Worm (Caenorhabditis elegans): ENCODE results near the gene srbc-63.

The srbc-63 gene

ce11 chrV:15377903-15378302 lies 34.6 kb downstream of the srbc-63 start, which contains the start of gene srh-122:
srh-122 (minus strand) TSS chrV:15378003.
- no peak for TF ChIP-seq nhr-28 (tag; optimal IDR thresholded peaks at IDR 0.05)
- TF ChIP-seq nhr-11 (tag; optimal IDR thresholded peaks at IDR 0.05) = no peak
- TF ChIP-seq arid-1 (GFP tag; conservative IDR thresholded peaks at IDR 0.05) = no peak
- TF ChIP-seq F10B5.3 (tag; optimal IDR thresholded peaks at IDR 0.05) = no peak
- TF ChIP-seq snpc-1.2 (GFP tag; IDR thresholded peaks at IDR 0.05) = no peak
- TF ChIP-seq ctbp-1 (GFP tag; IDR thresholded peaks at IDR 0.05) = no peak
- no peak for TF ChIP-seq hlh-30 (tag; optimal IDR thresholded peaks at IDR 0.05; ENCODE audit: insufficient read depth)
- TF ChIP-seq daf-12 (tag; optimal IDR thresholded peaks at IDR 0.05) = no peak
- TF ChIP-seq mxl-3 (GFP tag; optimal IDR thresholded peaks at IDR 0.05) = no peak
- TF ChIP-seq fkh-10 (GFP tag; optimal IDR thresholded peaks at IDR 0.05) = no peak
- TF ChIP-seq madf-9 (GFP tag; conservative IDR thresholded peaks at IDR 0.05) = no peak
- no peak for TF ChIP-seq egl-27 (tag; optimal IDR thresholded peaks at IDR 0.05)
- no peak for TF ChIP-seq php-3 (GFP tag; IDR thresholded peaks at IDR 0.05)
- TF ChIP-seq zag-1 (tag; optimal IDR thresholded peaks at IDR 0.05) = no peak
- TF ChIP-seq daf-19 (GFP tag; conservative IDR thresholded peaks at IDR 0.05) = no peak
- TF ChIP-seq zfp-2 (tag; optimal IDR thresholded peaks at IDR 0.05) = no peak
- TF ChIP-seq mdt-29 (GFP tag; IDR thresholded peaks at IDR 0.05) = no peak

- no peak for TF ChIP-seq dpl-1 (GFP tag; optimal IDR thresholded peaks at IDR 0.05)
- no peak for TF ChIP-seq jun-1 (tag; optimal IDR thresholded peaks at IDR 0.05)
- TF ChIP-seq nhr-42 (GFP tag; IDR thresholded peaks at IDR 0.05) = no peak
- no peak for TF ChIP-seq nhr-76 (tag; optimal IDR thresholded peaks at IDR 0.05)
- no peak for TF ChIP-seq sdz-12 (GFP tag; optimal IDR thresholded peaks at IDR 0.05)
- TF ChIP-seq daf-12 (tag; optimal IDR thresholded peaks at IDR 0.05) = no peak
- TF ChIP-seq daf-8 (GFP tag; IDR thresholded peaks at IDR 0.05) = no peak
- no peak for TF ChIP-seq nhr-48 (tag; optimal IDR thresholded peaks at IDR 0.05)
- no peak for TF ChIP-seq unc-130 (GFP tag; optimal IDR thresholded peaks at IDR 0.05)
- TF ChIP-seq lin-38 (GFP tag; IDR thresholded peaks at IDR 0.05) = no peak
- no peak for TF ChIP-seq attf-4 (tag; optimal IDR thresholded peaks at IDR 0.05)
- no peak for TF ChIP-seq lsy-2 (tag; optimal IDR thresholded peaks at IDR 0.05)
- TF ChIP-seq vab-7 (GFP tag; IDR thresholded peaks at IDR 0.05) = no peak
- TF ChIP-seq ceh-82 (tag; optimal IDR thresholded peaks at IDR 0.05) = no peak
- TF ChIP-seq ceh-32 (tag; optimal IDR thresholded peaks at IDR 0.05; ENCODE audit: poor library complexity) = no peak
- no peak for TF ChIP-seq R02D3.7 (tag; optimal IDR thresholded peaks at IDR 0.05)
- TF ChIP-seq T26A8.4 (GFP tag; IDR thresholded peaks at IDR 0.05) = no peak
Measured at ce11 chrV:15376223-15376622, 36.3 kb downstream of the srbc-63 start, which contains the start of gene srh-52. srh-52 (minus strand) TSS chrV:15376323.

- no peak for TF ChIP-seq nhr-42 (GFP tag; IDR thresholded peaks at IDR 0.05)
- no peak for TF ChIP-seq unc-130 (GFP tag; optimal IDR thresholded peaks at IDR 0.05)
- TF ChIP-seq dve-1 (tag; optimal IDR thresholded peaks at IDR 0.05; ENCODE audit: insufficient read depth) = no peak
- TF ChIP-seq egl-27 (tag; optimal IDR thresholded peaks at IDR 0.05) = no peak
- no peak for TF ChIP-seq arid-1 (GFP tag; conservative IDR thresholded peaks at IDR 0.05)
- TF ChIP-seq zip-2 (tag; optimal IDR thresholded peaks at IDR 0.05) = no peak
- TF ChIP-seq lir-3 (tag; optimal IDR thresholded peaks at IDR 0.05) = no peak
- no peak for TF ChIP-seq pqm-1 (tag; optimal IDR thresholded peaks at IDR 0.05)
- TF ChIP-seq dmd-6 (GFP tag; IDR thresholded peaks at IDR 0.05) = no peak
Measured at ce11 chrV:15369707-15370106, 42.8 kb downstream of the srbc-63 start, which contains the start of gene nhr-269. nhr-269 (minus strand) TSS chrV:15369807.

DNA sequence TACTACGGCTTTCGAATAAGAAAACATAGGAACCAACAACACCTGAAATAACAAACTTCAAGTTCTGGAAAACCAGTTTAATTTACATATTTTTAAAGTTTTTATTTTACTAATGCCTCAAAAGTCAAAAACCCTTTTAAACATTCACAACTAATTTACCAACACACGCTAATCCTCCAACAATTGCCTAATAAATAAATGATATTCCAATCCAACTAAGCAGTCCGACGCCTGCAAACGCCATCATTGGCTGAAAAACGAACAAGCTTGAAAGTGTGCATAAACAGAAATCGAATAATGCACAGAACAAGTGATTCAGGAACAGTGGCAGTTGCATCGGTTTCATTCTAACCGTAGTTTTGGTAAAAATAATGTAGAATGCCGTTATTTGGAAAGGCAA lies 44.8 kb downstream of the srbc-63 start:
- TF ChIP-seq unc-62 (GFP tag; optimal IDR thresholded peaks at IDR 0.05 in 1 of 2) (peak in 1 of 2 experiments; percentile 95), unc-62 (tag; optimal IDR thresholded peaks at IDR 0.05) (no peak), fos-1 (tag; optimal IDR thresholded peaks at IDR 0.05) (no peak), T26A8.4 (GFP tag; IDR thresholded peaks at IDR 0.05) (no peak), skn-1 (tag; optimal IDR thresholded peaks at IDR 0.05) (no peak), F10B5.3 (tag; optimal IDR thresholded peaks at IDR 0.05) (no peak), hmg-1.1 (GFP tag; IDR thresholded peaks at IDR 0.05) (no peak)
